Worm (Caenorhabditis elegans): ENCODE measurements around the gene K08H2.3.

DNA sequence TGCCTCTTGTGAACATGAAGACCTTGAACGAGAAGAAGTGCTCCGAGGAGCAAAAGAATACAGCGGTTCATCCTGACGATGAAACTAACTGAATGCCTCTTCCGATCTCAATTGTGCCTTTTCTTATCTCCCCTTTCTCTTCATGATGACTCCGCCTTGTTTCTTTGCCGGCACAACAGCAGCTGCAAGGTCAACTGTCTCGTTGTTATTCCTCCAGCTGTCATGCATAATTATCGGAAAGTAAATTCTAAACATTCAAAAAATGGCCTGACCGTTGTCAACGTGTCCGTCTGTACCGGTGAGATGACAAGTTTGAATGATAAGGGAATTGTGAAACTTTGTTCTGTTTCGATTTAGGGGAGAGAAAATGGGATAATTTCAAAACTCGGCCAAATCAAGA is 15.8 kb upstream of the K08H2.3 start, which contains the start of gene asp-4:
- TF ChIP-seq dmd-4 (tag; optimal IDR thresholded peaks at IDR 0.05; ENCODE audit: borderline replicate concordance) (no peak), unc-55 (GFP tag; optimal IDR thresholded peaks at IDR 0.05) (no peak), pax-1 (tag; optimal IDR thresholded peaks at IDR 0.05) (no peak), rnt-1 (tag; optimal IDR thresholded peaks at IDR 0.05) (no peak), dve-1 (tag; optimal IDR thresholded peaks at IDR 0.05) (no peak), pha-4 (tag; optimal IDR thresholded peaks at IDR 0.05) (no peak), ceh-2 (tag; optimal IDR thresholded peaks at IDR 0.05) (no peak), madf-2 (tag; optimal IDR thresholded peaks at IDR 0.05) (no peak), ceh-30 (tag; optimal IDR thresholded peaks at IDR 0.05) (no peak), tbx-2 (tag; optimal IDR thresholded peaks at IDR 0.05) (no peak), Y22D7AL.16 (tag; optimal IDR thresholded peaks at IDR 0.05) (no peak), unc-3 (GFP tag; conservative IDR thresholded peaks at IDR 0.05) (no peak), unc-3 (tag; optimal IDR thresholded peaks at IDR 0.05) (no peak)
